In the genomic region with DNA sequence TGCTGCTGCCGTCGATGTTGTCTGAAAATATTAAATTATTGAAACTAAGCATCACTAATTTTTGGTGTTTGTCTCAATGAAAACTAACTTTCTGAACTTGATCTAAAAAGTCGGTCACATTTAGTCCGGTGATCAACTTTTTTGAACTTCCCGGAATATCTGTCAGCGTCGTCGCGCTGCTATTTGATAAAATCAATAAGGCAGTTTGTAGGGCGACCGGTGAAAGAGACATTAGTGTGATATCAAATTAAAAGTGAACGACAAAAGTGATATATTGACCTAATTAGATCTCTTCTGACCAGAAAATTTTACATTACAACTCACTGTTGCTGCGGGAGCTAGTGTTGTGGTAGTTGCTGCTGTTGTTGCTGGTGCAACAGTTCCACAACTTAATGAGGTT, we compare ENCODE assay signal across 2 worm cellular contexts.
TF ChIP-seq lines count a peak whose summit lies in the region.

No protein-coding gene starts in this region.

TF ChIP-seq in whole organism, L1 larva, 84 proteins besides CTCF, POLR2A, EP300 and RAD21:
- TF ChIP-seq sox-4 (tag; optimal IDR thresholded peaks at IDR 0.05; lab: Kevin White, UChicago) (no peak), hlh-17 (GFP tag; optimal IDR thresholded peaks at IDR 0.05; lab: Kevin White, UChicago; ENCODE audit: borderline replicate concordance) (no peak), blmp-1 (tag; optimal IDR thresholded peaks at IDR 0.05; lab: Kevin White, UChicago) (peak; percentile 90), fkh-8 (tag; optimal IDR thresholded peaks at IDR 0.05; lab: Kevin White, UChicago) (no peak), swsn-7 (tag; optimal IDR thresholded peaks at IDR 0.05; lab: Kevin White, UChicago) (no peak), isw-1 (GFP tag; IDR thresholded peaks at IDR 0.05; lab: Robert Waterston, UW) (no peak), pag-3 (tag; optimal IDR thresholded peaks at IDR 0.05; lab: Kevin White, UChicago; ENCODE audit: borderline replicate concordance, insufficient read depth) (no peak), ama-1 (optimal IDR thresholded peaks at IDR 0.05; lab: Kevin White, UChicago) (no peak), C34B4.2 (tag; optimal IDR thresholded peaks at IDR 0.05; lab: Kevin White, UChicago) (no peak), nhr-85 (tag; lab: Kevin White, UChicago) (peak; percentile 23), unc-130 (tag; optimal IDR thresholded peaks at IDR 0.05; lab: Kevin White, UChicago) (no peak), vab-15 (tag; optimal IDR thresholded peaks at IDR 0.05; lab: Kevin White, UChicago) (no peak), ces-1 (GFP tag; optimal IDR thresholded peaks at IDR 0.05; lab: Kevin White, UChicago) (no peak), Y116A8C.19 (tag; optimal IDR thresholded peaks at IDR 0.05; lab: Kevin White, UChicago; ENCODE audit: borderline replicate concordance) (no peak), elt-3 (tag; optimal IDR thresholded peaks at IDR 0.05; lab: Kevin White, UChicago) (peak in 1 of 6 experiments; percentile 10), unc-30 (tag; optimal IDR thresholded peaks at IDR 0.05; lab: Kevin White, UChicago) (no peak), ets-5 (GFP tag; IDR thresholded peaks at IDR 0.05; lab: Robert Waterston, UW) (no peak), ceh-90 (tag; optimal IDR thresholded peaks at IDR 0.05; lab: Kevin White, UChicago) (no peak), nhr-20 (tag; optimal IDR thresholded peaks at IDR 0.05; lab: Kevin White, UChicago) (no peak), sup-37 (GFP tag; optimal IDR thresholded peaks at IDR 0.05; lab: Kevin White, UChicago) (no peak), nhr-90 (tag; optimal IDR thresholded peaks at IDR 0.05; lab: Kevin White, UChicago; ENCODE audit: poor library complexity) (no peak), lin-15B (tag; optimal IDR thresholded peaks at IDR 0.05; lab: Kevin White, UChicago) (no peak), ztf-4 (tag; optimal IDR thresholded peaks at IDR 0.05; lab: Kevin White, UChicago) (no peak), lir-3 (tag; optimal IDR thresholded peaks at IDR 0.05; lab: Kevin White, UChicago; ENCODE audit: poor library complexity) (no peak), nhr-84 (tag; optimal IDR thresholded peaks at IDR 0.05; lab: Kevin White, UChicago) (no peak)

TF ChIP-seq in whole organism, L3 larva, 47 proteins besides CTCF, POLR2A, EP300 and RAD21:
- TF ChIP-seq nhr-23 (tag; optimal IDR thresholded peaks at IDR 0.05; lab: Kevin White, UChicago) (peak; percentile 38), fos-1 (tag; optimal IDR thresholded peaks at IDR 0.05; lab: Kevin White, UChicago) (no peak), nhr-77 (tag; optimal IDR thresholded peaks at IDR 0.05; lab: Kevin White, UChicago) (no peak), egl-5 (tag; optimal IDR thresholded peaks at IDR 0.05; lab: Kevin White, UChicago) (no peak), snpc-4 (tag; optimal IDR thresholded peaks at IDR 0.05; lab: Kevin White, UChicago) (no peak)
